Worm (Caenorhabditis elegans): ENCODE results near the gene let-653.
A peak's percentile ranks its signal among the peaks of the same experiment; 100 is the strongest.

ce11 chrIV:11915768-11916453 lies 30.5 kb downstream of the let-653 start, which contains the start of gene ZK822.9:
- TF ChIP-seq tbx-2 (tag; optimal IDR thresholded peaks at IDR 0.05) (no peak), K02D7.2 (tag; optimal IDR thresholded peaks at IDR 0.05) (no peak), rnt-1 (tag; optimal IDR thresholded peaks at IDR 0.05) (no peak), ama-1 (optimal IDR thresholded peaks at IDR 0.05) (no peak), dve-1 (tag; optimal IDR thresholded peaks at IDR 0.05) (no peak), hlh-30 (tag; optimal IDR thresholded peaks at IDR 0.05; ENCODE audit: insufficient read depth) (peak; percentile 35)

Data from whole organism, late embryonic.